Worm (Caenorhabditis elegans): ENCODE results near the gene epac-1.
"Not testable (repeated sequence)": the region's sequence is repeated elsewhere in the genome, so short reads cannot be mapped to it uniquely, and the experiment has no call there.

epac-1 gene

ce11 chrIII:10218587-10218986, 29.6 kb downstream of the epac-1 start, which contains the start of the genes rde-4 and cox-14 (continued):
- TF ChIP-seq blmp-1 (tag; optimal IDR thresholded peaks at IDR 0.05) = peak; percentile 90
- no peak for TF ChIP-seq unc-62 (GFP tag; optimal IDR thresholded peaks at IDR 0.05)
- no peak for TF ChIP-seq vab-15 (tag; optimal IDR thresholded peaks at IDR 0.05)
- peak; percentile 94 for TF ChIP-seq mep-1 (tag; optimal IDR thresholded peaks at IDR 0.05)
- peak; percentile 92 for TF ChIP-seq skn-1 (tag; optimal IDR thresholded peaks at IDR 0.05)
- peak; percentile 89 for TF ChIP-seq nhr-85 (tag)
- peak; percentile 84 for TF ChIP-seq xbp-1 (tag; optimal IDR thresholded peaks at IDR 0.05)
- no peak for TF ChIP-seq ces-1 (GFP tag; optimal IDR thresholded peaks at IDR 0.05)
- TF ChIP-seq tlp-1 (tag; optimal IDR thresholded peaks at IDR 0.05) = no peak
- peak; percentile 84 to 93 (median 87) for TF ChIP-seq dpl-1 (GFP tag; optimal IDR thresholded peaks at IDR 0.05)
- TF ChIP-seq C34B4.2 (tag; optimal IDR thresholded peaks at IDR 0.05) = no peak
- TF ChIP-seq swsn-7 (tag; optimal IDR thresholded peaks at IDR 0.05) = peak; percentile 85
- TF ChIP-seq hlh-4 (tag; optimal IDR thresholded peaks at IDR 0.05) = no peak
- no peak for TF ChIP-seq grh-1 (GFP tag; IDR thresholded peaks at IDR 0.05)
- TF ChIP-seq C16A3.4 (tag; optimal IDR thresholded peaks at IDR 0.05) = peak; percentile 81
- no peak for TF ChIP-seq efl-3 (GFP tag; optimal IDR thresholded peaks at IDR 0.05)
- peak; percentile 82 for TF ChIP-seq nhr-20 (tag; optimal IDR thresholded peaks at IDR 0.05)
- no peak for TF ChIP-seq ets-5 (GFP tag; IDR thresholded peaks at IDR 0.05)
- TF ChIP-seq tbx-2 (tag; optimal IDR thresholded peaks at IDR 0.05) = peak; percentile 82
- TF ChIP-seq elt-2 (tag; optimal IDR thresholded peaks at IDR 0.05) = peak; percentile 31
- TF ChIP-seq mef-2 (tag; optimal IDR thresholded peaks at IDR 0.05) = no peak
- no peak for TF ChIP-seq mab-9 (GFP tag; IDR thresholded peaks at IDR 0.05)
- peak; percentile 53 for TF ChIP-seq F16B12.6 (tag; optimal IDR thresholded peaks at IDR 0.05)
- peak; percentile 63 for TF ChIP-seq lin-39 (tag; optimal IDR thresholded peaks at IDR 0.05)
- TF ChIP-seq sup-37 (GFP tag; optimal IDR thresholded peaks at IDR 0.05) = no peak
- TF ChIP-seq pag-3 (tag; optimal IDR thresholded peaks at IDR 0.05; ENCODE audit: borderline replicate concordance, insufficient read depth) = no peak
- no peak for TF ChIP-seq fkh-4 (tag; optimal IDR thresholded peaks at IDR 0.05; ENCODE audit: borderline replicate concordance)
- TF ChIP-seq fkh-8 (tag; optimal IDR thresholded peaks at IDR 0.05) = no peak
- peak; percentile 82 for TF ChIP-seq lin-13 (GFP tag; optimal IDR thresholded peaks at IDR 0.05)
- no peak for TF ChIP-seq unc-98 (GFP tag; IDR thresholded peaks at IDR 0.05)
- no peak for TF ChIP-seq nhr-77 (tag; optimal IDR thresholded peaks at IDR 0.05)
- TF ChIP-seq unc-130 (tag; optimal IDR thresholded peaks at IDR 0.05) = peak; percentile 96
- no peak for TF ChIP-seq aha-1 (tag; optimal IDR thresholded peaks at IDR 0.05)
- TF ChIP-seq zag-1 (tag; optimal IDR thresholded peaks at IDR 0.05) = no peak
- no peak for TF ChIP-seq nhr-12 (tag; optimal IDR thresholded peaks at IDR 0.05)
- TF ChIP-seq lsy-2 (tag; optimal IDR thresholded peaks at IDR 0.05) = peak; percentile 99
- peak; percentile 50 for TF ChIP-seq jun-1 (tag; optimal IDR thresholded peaks at IDR 0.05)
- no peak for TF ChIP-seq sptf-1 (tag; optimal IDR thresholded peaks at IDR 0.05)
- peak; percentile 16 for TF ChIP-seq pax-3 (tag; optimal IDR thresholded peaks at IDR 0.05)
- peak; percentile 88 for TF ChIP-seq nhr-71 (tag; optimal IDR thresholded peaks at IDR 0.05)
- peak; percentile 16 for TF ChIP-seq fkh-10 (GFP tag; optimal IDR thresholded peaks at IDR 0.05)

- TF ChIP-seq C34B4.2, rnt-1, ceh-82 (tag; optimal IDR thresholded peaks at IDR 0.05): not testable (repeated sequence)
Observed at ce11 chrIII:10221860-10222259, 32.8 kb downstream of the epac-1 start, which contains the start of gene Y70G10A.4. TSS of gene Y70G10A.4 (plus strand) at chrIII:10222160.

Measured in whole organism, L1 larva.